Worm (Caenorhabditis elegans): ENCODE data around the gene mct-4.

DNA sequence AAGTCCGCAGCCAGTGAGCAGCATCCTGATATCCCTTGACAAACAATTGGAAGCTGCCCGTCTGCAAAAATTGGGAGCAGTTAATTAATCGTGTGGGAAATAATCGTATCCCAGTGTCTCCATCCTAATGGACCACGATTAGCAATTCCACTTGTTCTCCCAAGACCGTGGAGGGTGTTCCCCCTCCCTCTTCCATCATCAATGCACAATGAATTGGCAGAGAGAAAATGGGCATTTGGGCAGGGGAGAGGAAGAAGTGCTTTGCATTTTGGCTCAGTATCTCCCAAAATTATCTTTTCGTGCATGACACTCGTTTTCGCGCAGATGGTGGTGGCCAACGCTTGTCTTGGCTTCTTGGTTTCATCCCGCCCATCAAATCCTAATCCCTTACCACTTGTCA lies 48.5 kb upstream of the mct-4 start:
- TF ChIP-seq rcor-1 (GFP tag; IDR thresholded peaks at IDR 0.05) (no peak), pha-4 (tag; optimal IDR thresholded peaks at IDR 0.05) (no peak), nhr-179 (tag; optimal IDR thresholded peaks at IDR 0.05) (no peak), attf-5 (GFP tag; optimal IDR thresholded peaks at IDR 0.05) (no peak), ztf-28 (GFP tag; IDR thresholded peaks at IDR 0.05) (no peak), F49E8.2 (tag; optimal IDR thresholded peaks at IDR 0.05; ENCODE audit: insufficient read depth) (no peak)

Measured in whole organism, young adult.